Worm (Caenorhabditis elegans) whole organism, late embryonic: ENCODE data around the gene zyg-11.
A peak's percentile ranks its signal among the peaks of the same experiment; 100 is the strongest.

ENCODE experiments used
- C08G9.2 ChIP-seq: sonication (generic microtip); optimal IDR thresholded peaks from 2 replicates; lab custom pipeline; 2016; ENCODE audit warnings: mild to moderate bottlenecking, missing genetic modification characterization, moderate library complexity, missing compliant biosample characterization
- C38D4.7 ChIP-seq: fragments of 200-800 bp; sonication (Bioruptor generic); optimal IDR thresholded peaks from 2 replicates; lab custom pipeline; 2018; ENCODE audit warnings: mild to moderate bottlenecking, missing genetic modification characterization, moderate library complexity, missing compliant biosample characterization
- F13H6.1 ChIP-seq: sonication (generic microtip); optimal IDR thresholded peaks from 2 replicates; lab custom pipeline; 2016; ENCODE audit warnings: missing genetic modification characterization, missing compliant biosample characterization
- K09A11.1 ChIP-seq: sonication (generic microtip); optimal IDR thresholded peaks from 2 replicates; lab custom pipeline; 2017; ENCODE audit warnings: antibody characterized with exemption, mild to moderate bottlenecking, missing genetic modification characterization, missing compliant biosample characterization; ENCODE audit not compliant: insufficient read depth
- T23F11.4 ChIP-seq: fragments of 200-800 bp; sonication (Bioruptor generic); optimal IDR thresholded peaks from 2 replicates; lab custom pipeline; 2018; ENCODE audit warnings: mild to moderate bottlenecking, missing genetic modification characterization, missing compliant biosample characterization
- ahr-1 ChIP-seq: sonication (generic microtip); optimal IDR thresholded peaks from 2 replicates; lab custom pipeline; 2016; ENCODE audit warnings: missing genetic modification characterization, missing compliant biosample characterization
- ama-1 ChIP-seq: fragments of 150-350 bp; optimal IDR thresholded peaks from 2 replicates; lab custom pipeline; 2014
- ceh-14 ChIP-seq: sonication (generic microtip); optimal IDR thresholded peaks from 2 replicates; lab custom pipeline; 2016; ENCODE audit warnings: missing genotype, missing genetic modification characterization, missing compliant biosample characterization
- ceh-18 ChIP-seq: sonication (generic microtip); optimal IDR thresholded peaks from 2 replicates; lab custom pipeline; 2016; ENCODE audit warnings: missing genetic modification characterization, missing compliant biosample characterization
- ceh-19 ChIP-seq: fragments of 200-800 bp; sonication (Bioruptor generic); optimal IDR thresholded peaks from 2 replicates; lab custom pipeline; 2018; ENCODE audit warnings: mild to moderate bottlenecking, missing genetic modification characterization, missing compliant biosample characterization
- ceh-2 ChIP-seq: sonication (generic microtip); optimal IDR thresholded peaks from 2 replicates; lab custom pipeline; 2016; ENCODE audit warnings: missing genotype, missing genetic modification characterization, missing compliant biosample characterization
- ceh-22 ChIP-seq: sonication (generic microtip); optimal IDR thresholded peaks from 2 replicates; lab custom pipeline; 2017; ENCODE audit warnings: missing biosample characterization, missing genetic modification characterization
- ceh-30 ChIP-seq: fragments of 150-350 bp; optimal IDR thresholded peaks from 2 replicates; lab custom pipeline; 2014; ENCODE audit warnings: missing biosample characterization, missing genetic modification characterization
- ceh-31 ChIP-seq: sonication (generic microtip); optimal IDR thresholded peaks from 2 replicates; lab custom pipeline; 2016; ENCODE audit warnings: missing genetic modification characterization, missing compliant biosample characterization
- ceh-34 ChIP-seq: sonication (generic microtip); optimal IDR thresholded peaks from 2 replicates; lab custom pipeline; 2016; ENCODE audit warnings: mild to moderate bottlenecking, missing genetic modification characterization, missing compliant biosample characterization
- ceh-6 ChIP-seq: fragments of 200-800 bp; sonication (Bioruptor generic); optimal IDR thresholded peaks from 2 replicates; lab custom pipeline; 2018; ENCODE audit warnings: mild to moderate bottlenecking, missing genetic modification characterization, missing compliant biosample characterization
- ceh-9 ChIP-seq: sonication (generic microtip); optimal IDR thresholded peaks from 2 replicates; lab custom pipeline; 2016; ENCODE audit warnings: mild to moderate bottlenecking, missing genetic modification characterization, inconsistent platforms, missing compliant biosample characterization
- che-1 ChIP-seq: sonication (generic microtip); optimal IDR thresholded peaks from 2 replicates; lab custom pipeline; 2016; ENCODE audit warnings: mild to moderate bottlenecking, missing genetic modification characterization, missing compliant biosample characterization
- dve-1 ChIP-seq: sonication (generic microtip); optimal IDR thresholded peaks from 2 replicates; lab custom pipeline; 2017; ENCODE audit warnings: antibody characterized with exemption, mild to moderate bottlenecking, missing genetic modification characterization, missing compliant biosample characterization
- elt-2 ChIP-seq: sonication (generic microtip); optimal IDR thresholded peaks from 2 replicates; lab custom pipeline; 2016; ENCODE audit warnings: missing genetic modification reagents, missing genetic modification characterization, missing compliant biosample characterization
- ets-4 ChIP-seq: sonication (generic microtip); optimal IDR thresholded peaks from 2 replicates; lab custom pipeline; 2016; ENCODE audit warnings: missing genetic modification characterization, missing compliant biosample characterization
- eyg-1 ChIP-seq: sonication (generic microtip); optimal IDR thresholded peaks from 2 replicates; lab custom pipeline; 2016; ENCODE audit warnings: missing genotype, missing genetic modification characterization, missing compliant biosample characterization
- fax-1 ChIP-seq: sonication (generic microtip); optimal IDR thresholded peaks from 2 replicates; lab custom pipeline; 2016; ENCODE audit warnings: missing genotype, missing genetic modification characterization, missing compliant biosample characterization
- fkh-6 ChIP-seq: sonication (generic microtip); optimal IDR thresholded peaks from 2 replicates; lab custom pipeline; 2016; ENCODE audit warnings: missing genetic modification characterization, missing compliant biosample characterization
- hlh-13 ChIP-seq: fragments of 200-800 bp; sonication (Bioruptor generic); optimal IDR thresholded peaks from 2 replicates; lab custom pipeline; 2018; ENCODE audit warnings: mild to moderate bottlenecking, missing genetic modification characterization, missing compliant biosample characterization
- hlh-15 ChIP-seq: sonication (generic microtip); optimal IDR thresholded peaks from 2 replicates; lab custom pipeline; 2016; ENCODE audit warnings: missing genetic modification characterization, missing compliant biosample characterization
- hlh-30 ChIP-seq: sonication (generic microtip); optimal IDR thresholded peaks from 2 replicates; lab custom pipeline; 2017; ENCODE audit warnings: antibody characterized with exemption, missing genetic modification characterization, missing compliant biosample characterization; ENCODE audit not compliant: insufficient read depth
- lim-6 ChIP-seq: sonication (generic microtip); optimal IDR thresholded peaks from 2 replicates; lab custom pipeline; 2016; ENCODE audit warnings: missing genetic modification characterization, missing compliant biosample characterization
- mec-3 ChIP-seq: sonication (generic microtip); optimal IDR thresholded peaks from 2 replicates; lab custom pipeline; 2016; ENCODE audit warnings: borderline replicate concordance, missing genetic modification characterization, missing compliant biosample characterization
- nfya-1 ChIP-seq: sonication (generic microtip); optimal IDR thresholded peaks from 2 replicates; lab custom pipeline; 2017; ENCODE audit warnings: missing genetic modification characterization, mild to moderate bottlenecking, missing compliant biosample characterization, antibody characterized with exemption, moderate library complexity
- nhr-11 ChIP-seq: fragments of 150-350 bp; optimal IDR thresholded peaks from 2 replicates; lab custom pipeline; 2014; ENCODE audit warnings: missing biosample characterization, missing genetic modification characterization
- npax-4 ChIP-seq: sonication (generic microtip); optimal IDR thresholded peaks from 2 replicates; lab custom pipeline; 2016; ENCODE audit warnings: missing genetic modification characterization, missing compliant biosample characterization
- odd-2 ChIP-seq: sonication (generic microtip); optimal IDR thresholded peaks from 2 replicates; lab custom pipeline; 2017; ENCODE audit warnings: antibody characterized with exemption, mild to moderate bottlenecking, missing genetic modification characterization, missing compliant biosample characterization
- pha-4 ChIP-seq: fragments of 150-350 bp; optimal IDR thresholded peaks from 2 replicates; lab custom pipeline; 2018; ENCODE audit warnings: missing biosample characterization, missing genetic modification reagents, missing genetic modification characterization
- pros-1 ChIP-seq: fragments of 150-350 bp; optimal IDR thresholded peaks from 2 replicates; lab custom pipeline; 2014; ENCODE audit warnings: missing biosample characterization, missing genetic modification reagents, missing genetic modification characterization
- ref-2 ChIP-seq: sonication (generic microtip); optimal IDR thresholded peaks from 2 replicates; lab custom pipeline; 2016; ENCODE audit warnings: missing genetic modification characterization, missing compliant biosample characterization
- rnt-1 ChIP-seq: sonication (generic microtip); optimal IDR thresholded peaks from 2 replicates; lab custom pipeline; 2016; ENCODE audit warnings: missing genetic modification characterization, missing compliant biosample characterization
- sox-2 ChIP-seq: fragments of 200-800 bp; sonication (Bioruptor generic); IDR thresholded peaks from 2 replicates; pipeline ENCODE4 v1.3.6; 2022; ENCODE audit warnings: missing genetic modification reagents, missing genetic modification characterization, missing compliant biosample characterization
- sox-4 ChIP-seq: sonication (generic microtip); optimal IDR thresholded peaks from 2 replicates; lab custom pipeline; 2017; ENCODE audit warnings: mild to moderate bottlenecking, missing genetic modification characterization, inconsistent platforms, missing compliant biosample characterization
- syd-9 ChIP-seq: sonication (generic microtip); optimal IDR thresholded peaks from 2 replicates; lab custom pipeline; 2016; ENCODE audit warnings: mild to moderate bottlenecking, missing genetic modification characterization, moderate library complexity, missing compliant biosample characterization
- tbx-2 ChIP-seq: sonication (generic microtip); optimal IDR thresholded peaks from 2 replicates; lab custom pipeline; 2016; ENCODE audit warnings: missing genetic modification characterization, missing compliant biosample characterization
- tbx-7 ChIP-seq: sonication (generic microtip); optimal IDR thresholded peaks from 2 replicates; lab custom pipeline; 2016; ENCODE audit warnings: missing genotype, missing genetic modification characterization, missing compliant biosample characterization
- ttx-3 ChIP-seq: sonication (generic microtip); optimal IDR thresholded peaks from 2 replicates; lab custom pipeline; 2016; ENCODE audit warnings: missing genetic modification reagents, missing genetic modification characterization, missing compliant biosample characterization
- unc-42 ChIP-seq: sonication (generic microtip); optimal IDR thresholded peaks from 2 replicates; lab custom pipeline; 2016; ENCODE audit warnings: missing genotype, missing genetic modification characterization, missing compliant biosample characterization
- unc-55 ChIP-seq: sonication (generic microtip); optimal IDR thresholded peaks from 2 replicates; lab custom pipeline; 2017; ENCODE audit warnings: missing biosample characterization, missing genetic modification reagents, missing genetic modification characterization
- unc-86 ChIP-seq: sonication (generic microtip); optimal IDR thresholded peaks from 2 replicates; lab custom pipeline; 2016; ENCODE audit warnings: missing genetic modification characterization, missing compliant biosample characterization
- zip-5 ChIP-seq: sonication (generic microtip); optimal IDR thresholded peaks from 2 replicates; lab custom pipeline; 2016; ENCODE audit warnings: missing genetic modification characterization, missing compliant biosample characterization
- ztf-16 ChIP-seq: sonication (generic microtip); optimal IDR thresholded peaks from 2 replicates; lab custom pipeline; 2017; ENCODE audit warnings: missing genetic modification characterization, missing compliant biosample characterization

The zyg-11 gene

DNA sequence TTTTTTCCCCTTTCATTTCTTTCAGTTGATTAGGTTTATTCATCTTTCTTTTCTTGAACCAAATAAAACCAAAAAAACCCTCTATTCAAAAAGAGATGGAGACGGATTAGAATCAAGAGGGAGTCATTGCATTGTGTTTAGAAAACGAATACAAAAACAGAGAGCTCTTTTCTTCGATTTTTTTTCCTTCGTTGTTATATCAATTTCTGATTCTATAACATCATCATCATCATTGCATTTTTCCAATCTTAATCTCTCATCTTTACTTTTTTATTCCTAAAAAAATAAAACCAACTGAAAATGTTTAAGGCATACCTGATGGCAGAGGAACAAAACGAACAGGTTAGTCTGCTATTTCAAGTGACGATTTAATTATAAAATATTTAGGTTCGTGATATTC is 41.3 kb downstream of the zyg-11 start, which contains the start of gene T05H10.8:
T05H10.8 (plus strand) TSS at position 301 of the 400 bp plus-strand sequence.
- TF ChIP-seq ahr-1 (tag; lab: Kevin White, UChicago): no peak
- TF ChIP-seq ref-2: no peak
- TF ChIP-seq F13H6.1: no peak
- no peak for TF ChIP-seq nfya-1
- TF ChIP-seq ztf-16 (tag; lab: Kevin White, UChicago): no peak
- TF ChIP-seq ets-4 (tag; lab: Kevin White, UChicago): no peak
- no peak for TF ChIP-seq rnt-1 (tag; lab: Kevin White, UChicago)
- TF ChIP-seq npax-4 (tag; lab: Kevin White, UChicago): no peak
- TF ChIP-seq ceh-6 (GFP tag; lab: Kevin White, UChicago): no peak
- TF ChIP-seq, all 69 proteins: peak for 0

DNA sequence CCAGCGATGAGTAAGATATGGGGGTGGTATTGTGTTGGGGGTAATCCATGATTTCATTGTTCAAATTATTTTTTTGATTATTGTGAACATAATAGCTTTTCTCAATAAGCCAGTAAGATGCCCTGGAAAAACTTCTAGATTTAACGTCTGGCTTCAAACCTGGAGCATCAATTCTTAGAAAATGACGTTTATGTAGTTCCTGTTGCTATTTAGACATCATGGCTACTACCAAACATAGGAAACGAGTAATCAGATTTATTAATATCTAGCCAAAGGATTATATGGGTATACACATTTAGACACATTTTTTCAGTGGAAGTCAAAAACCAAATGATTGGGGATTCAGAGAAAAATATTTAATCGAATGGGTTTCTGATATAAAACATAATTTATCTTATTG is 42.1 kb downstream of the zyg-11 start:
- TF ChIP-seq ceh-34: no peak
- no peak for TF ChIP-seq C08G9.2
- no peak for TF ChIP-seq ceh-14 (tag; lab: Kevin White, UChicago)
- TF ChIP-seq ceh-30 (tag; lab: Kevin White, UChicago): no peak
- TF ChIP-seq elt-2 (tag; lab: Kevin White, UChicago): no peak
- TF ChIP-seq fkh-6 (tag; lab: Kevin White, UChicago): no peak
- TF ChIP-seq ahr-1 (tag; lab: Kevin White, UChicago): no peak
- no peak for TF ChIP-seq tbx-7
- no peak for TF ChIP-seq zip-5

DNA sequence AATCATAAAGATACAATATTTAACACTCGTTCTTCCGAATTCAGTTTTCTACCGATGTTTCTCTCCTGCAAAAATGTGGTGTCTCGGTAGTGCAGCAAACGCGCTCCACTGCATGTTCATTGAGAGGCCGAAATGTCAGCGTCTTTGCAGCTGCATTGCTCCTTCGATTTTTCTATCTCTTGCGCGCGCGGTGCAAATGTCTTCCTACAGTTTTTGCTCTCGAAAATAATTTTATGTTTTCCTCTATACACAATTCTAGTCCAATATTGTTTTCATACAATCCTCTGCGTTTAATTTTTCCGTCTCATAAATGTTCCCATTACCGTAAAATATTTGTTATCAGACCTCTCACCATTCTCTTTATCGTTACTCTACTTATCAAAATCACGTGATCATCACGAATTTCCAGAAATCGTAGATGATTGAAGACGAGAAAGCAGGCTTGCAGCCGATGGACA is 44.9 kb downstream of the zyg-11 start, which contains the start of gene ufd-2:
ufd-2 (plus strand) TSS at position 408 of the 458 bp plus-strand sequence.
- TF ChIP-seq T23F11.4: no peak
- no peak for TF ChIP-seq pha-4 (tag; lab: Kevin White, UChicago)
- TF ChIP-seq unc-86 (tag; lab: Kevin White, UChicago): peak; percentile 36
- TF ChIP-seq che-1 (tag; lab: Kevin White, UChicago): no peak
- TF ChIP-seq lim-6 (tag; lab: Kevin White, UChicago): no peak
- TF ChIP-seq ceh-2: peak; percentile 73
- TF ChIP-seq unc-42 (tag; lab: Kevin White, UChicago): peak; percentile 66
- TF ChIP-seq ceh-31 (tag; lab: Kevin White, UChicago): peak; percentile 94
- TF ChIP-seq ceh-18 (tag; lab: Kevin White, UChicago): peak; percentile 71
- TF ChIP-seq K09A11.1 (tag; lab: Kevin White, UChicago): no peak
- TF ChIP-seq sox-2 (GFP tag; lab: Robert Waterston, UW): no peak
- TF ChIP-seq hlh-13 (GFP tag; lab: Kevin White, UChicago): no peak
- TF ChIP-seq ceh-30 (tag; lab: Kevin White, UChicago): no peak
- no peak for TF ChIP-seq eyg-1 (tag; lab: Kevin White, UChicago)
- peak; percentile 15 for TF ChIP-seq unc-55
- peak; percentile 63 for TF ChIP-seq nfya-1
- no peak for TF ChIP-seq ttx-3 (tag; lab: Kevin White, UChicago)
- TF ChIP-seq ceh-6 (GFP tag; lab: Kevin White, UChicago): no peak
- no peak for TF ChIP-seq ceh-19 (GFP tag; lab: Kevin White, UChicago)
- TF ChIP-seq fax-1 (tag; lab: Kevin White, UChicago): peak; percentile 47
- no peak for TF ChIP-seq nhr-11 (tag; lab: Kevin White, UChicago)
- TF ChIP-seq odd-2 (tag; lab: Kevin White, UChicago): no peak
- peak; percentile 68 for TF ChIP-seq F13H6.1
- peak; percentile 75 for TF ChIP-seq rnt-1 (tag; lab: Kevin White, UChicago)
- TF ChIP-seq ceh-22 (tag; lab: Kevin White, UChicago): no peak
- peak; percentile 71 for TF ChIP-seq C08G9.2
- no peak for TF ChIP-seq C38D4.7
- peak; percentile 79 for TF ChIP-seq elt-2 (tag; lab: Kevin White, UChicago)
- TF ChIP-seq ama-1 (lab: Kevin White, UChicago): no peak
- no peak for TF ChIP-seq syd-9 (tag; lab: Kevin White, UChicago)
- TF ChIP-seq tbx-2 (tag; lab: Kevin White, UChicago): peak; percentile 90
- no peak for TF ChIP-seq hlh-30 (tag; lab: Kevin White, UChicago)
- TF ChIP-seq mec-3: no peak
- TF ChIP-seq fkh-6 (tag; lab: Kevin White, UChicago): peak; percentile 57
- peak; percentile 20 for TF ChIP-seq dve-1 (tag; lab: Kevin White, UChicago)
- peak; percentile 38 for TF ChIP-seq pros-1 (tag; lab: Kevin White, UChicago)
- no peak for TF ChIP-seq sox-4 (tag; lab: Kevin White, UChicago)
- peak; percentile 50 for TF ChIP-seq ets-4 (tag; lab: Kevin White, UChicago)
- TF ChIP-seq ceh-9: no peak
- TF ChIP-seq ceh-14 (tag; lab: Kevin White, UChicago): peak; percentile 56
- no peak for TF ChIP-seq npax-4 (tag; lab: Kevin White, UChicago)
- TF ChIP-seq ref-2: peak; percentile 82
- no peak for TF ChIP-seq hlh-15 (tag; lab: Kevin White, UChicago)
